Fruit fly (Drosophila melanogaster): Measurements from ENCODE around the gene CG13841.

The CG13841 gene

dm6 chr3R:22750534-22750947 is 17.0 kb downstream of the CG13841 start, which contains the start of the genes rumi, CG7029 and Usp12-46 (continued):
- TF ChIP-seq HLH4C (GFP tag; IDR thresholded peaks at IDR 0.05; ENCODE audit: partially characterized antibody) (peak; percentile 78), CG34422 (GFP tag; IDR thresholded peaks at IDR 0.05) (peak; percentile 90), CG10366 (GFP tag; IDR thresholded peaks at IDR 0.05) (peak; percentile 90), CG15601 (tag; optimal IDR thresholded peaks at IDR 0.05) (peak; percentile 85), CG13296 (GFP tag; optimal IDR thresholded peaks at IDR 0.05) (peak; percentile 73), so (GFP tag; IDR thresholded peaks at IDR 0.05) (peak; percentile 77; the same call in 1 of the 3 replicates), CG10274 (GFP tag; optimal IDR thresholded peaks at IDR 0.05) (peak; percentile 10), CG7963 (GFP tag; IDR thresholded peaks at IDR 0.05; ENCODE audit: partially characterized antibody) (0 out of 3 replicates have a peak, but pooled peaks have one; percentile 62), sc (optimal IDR thresholded peaks at IDR 0.05) (no peak), sc (GFP tag; optimal IDR thresholded peaks at IDR 0.05) (peak; percentile 69), unc-4 (GFP tag; IDR thresholded peaks at IDR 0.05; ENCODE audit: partially characterized antibody) (peak; percentile 82), tll (GFP tag; optimal IDR thresholded peaks at IDR 0.05) (peak in 1 of 2 experiments; percentile 35), gsb-n (tag; optimal IDR thresholded peaks at IDR 0.05) (no peak), caup (GFP tag; optimal IDR thresholded peaks at IDR 0.05; ENCODE audit: severe bottlenecking) (peak; percentile 73), CG32532 (GFP tag; IDR thresholded peaks at IDR 0.05) (peak; percentile 89), CG15011 (GFP tag; optimal IDR thresholded peaks at IDR 0.05) (no peak), wek (GFP tag; optimal IDR thresholded peaks at IDR 0.05) (peak; percentile 23), CG1233 (GFP tag; optimal IDR thresholded peaks at IDR 0.05) (peak; percentile 82), Ptx1 (GFP tag; IDR thresholded peaks at IDR 0.05) (peak; percentile 83), crol (GFP tag; IDR thresholded peaks at IDR 0.05) (0 out of 2 replicates have a peak, but pooled peaks have one; percentile 10), Dbx (GFP tag; IDR thresholded peaks at IDR 0.05) (peak; percentile 87), CG8089 (GFP tag; optimal IDR thresholded peaks at IDR 0.05) (peak; percentile 87), scrt (GFP tag; optimal IDR thresholded peaks at IDR 0.05) (peak; percentile 79), CG17802 (tag; optimal IDR thresholded peaks at IDR 0.05) (peak; percentile 61), Dll (GFP tag; IDR thresholded peaks at IDR 0.05; ENCODE audit: partially characterized antibody) (peak; percentile 89), CG17829 (tag; optimal IDR thresholded peaks at IDR 0.05) (peak; percentile 86), ERR (GFP tag; optimal IDR thresholded peaks at IDR 0.05) (peak; percentile 83), HHEX (GFP tag; optimal IDR thresholded peaks at IDR 0.05) (peak; percentile 77), ATbp (GFP tag; optimal IDR thresholded peaks at IDR 0.05) (peak; percentile 64), pzg (GFP tag; optimal IDR thresholded peaks at IDR 0.05) (peak; percentile 90), CG34376 (GFP tag; optimal IDR thresholded peaks at IDR 0.05) (peak; percentile 58), fd102C (GFP tag; optimal IDR thresholded peaks at IDR 0.05) (peak; percentile 76), hkb (optimal IDR thresholded peaks at IDR 0.05) (no peak), hkb (GFP tag; IDR thresholded peaks at IDR 0.05) (peak; percentile 79), Lim3 (GFP tag; IDR thresholded peaks at IDR 0.05) (peak; percentile 48; the same call in 1 of the 2 replicates), eve (GFP tag; optimal IDR thresholded peaks at IDR 0.05) (no peak), CG11560 (tag; IDR thresholded peaks at IDR 0.05) (peak; percentile 66; the same call in 1 of the 3 replicates), Atf6 (GFP tag; IDR thresholded peaks at IDR 0.05) (peak; percentile 87), CHES-1-like (GFP tag; optimal IDR thresholded peaks at IDR 0.05) (peak; percentile 97), Jarid2 (GFP tag; optimal IDR thresholded peaks at IDR 0.05) (no peak), Usf (GFP tag; optimal IDR thresholded peaks at IDR 0.05) (peak; percentile 70), sr (GFP tag; IDR thresholded peaks at IDR 0.05) (peak; percentile 54; the same call in 1 of the 3 replicates), sna (GFP tag; IDR thresholded peaks at IDR 0.05; ENCODE audit: partially characterized antibody) (peak; percentile 83), CG42726 (GFP tag; IDR thresholded peaks at IDR 0.05; ENCODE audit: partially characterized antibody) (peak; percentile 44; the same call in 1 of the 2 replicates), CG31388 (GFP tag; optimal IDR thresholded peaks at IDR 0.05) (peak; percentile 52), sd (tag; optimal IDR thresholded peaks at IDR 0.05) (no peak), CG34224 (GFP tag; IDR thresholded peaks at IDR 0.05; ENCODE audit: partially characterized antibody) (peak; percentile 81), Hey (tag; optimal IDR thresholded peaks at IDR 0.05) (no peak), NC2α (GFP tag; optimal IDR thresholded peaks at IDR 0.05) (peak; percentile 71)
